Fruit fly (Drosophila melanogaster) whole organism, prepupa: ENCODE results near the gene crim.

ENCODE experiments used
- CG1621 ChIP-seq: fragments of 200-800 bp; sonication (Bioruptor generic); optimal IDR thresholded peaks from 3 replicates; lab custom pipeline; 2018; ENCODE audit warnings: missing biosample characterization, mild to moderate bottlenecking, missing genetic modification characterization
- Gug ChIP-seq: fragments of 200-800 bp; sonication (Bioruptor generic); IDR thresholded peaks from 2 replicates; pipeline ENCODE4 v1.3.6; 2022; ENCODE audit warnings: missing biosample characterization, missing genetic modification characterization
- Lpt ChIP-seq: fragments of 200-800 bp; sonication (Bioruptor generic); optimal IDR thresholded peaks from 3 replicates; lab custom pipeline; 2016; ENCODE audit warnings: missing biosample characterization, missing genetic modification characterization
- Sox102F ChIP-seq: fragments of 200-800 bp; sonication (Bioruptor generic); optimal IDR thresholded peaks from 2 replicates; lab custom pipeline; 2016; ENCODE audit warnings: missing biosample characterization, mild to moderate bottlenecking, missing genetic modification characterization

DNA sequence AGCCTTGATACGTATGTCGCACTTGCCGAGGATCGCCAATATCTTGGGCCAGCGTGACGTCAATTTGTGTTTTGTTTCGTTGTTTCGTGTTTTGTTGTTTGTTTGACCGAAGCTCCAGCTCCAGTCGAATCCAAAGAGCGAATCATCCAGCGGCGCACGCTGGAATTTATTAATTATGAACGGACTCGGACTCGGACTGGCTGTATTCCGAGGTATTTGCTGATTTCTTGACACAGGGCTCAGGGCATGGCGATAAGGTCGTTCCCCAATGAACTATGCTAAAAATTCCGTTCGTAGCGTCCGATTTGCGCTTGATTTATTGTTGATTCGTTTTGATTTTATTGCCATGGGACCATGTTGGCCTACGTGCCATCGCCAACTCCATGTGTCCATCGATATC is 5.7 kb upstream of the crim start:
- no peak for TF ChIP-seq Sox102F (GFP tag; lab: Kevin White, UChicago)
- no peak for TF ChIP-seq Gug (GFP tag; lab: Robert Waterston, UW)
- no peak for TF ChIP-seq CG1621 (tag; lab: Kevin White, UChicago)
- no peak for TF ChIP-seq Lpt
